Fruit fly (Drosophila melanogaster): Measurements from ENCODE around the gene Mettl14.

Gene Mettl14

dm6 chr2L:8266145-8266544, 42.1 kb upstream of the Mettl14 start (continued):
- TF ChIP-seq CG4360 (GFP tag; IDR thresholded peaks at IDR 0.05) (no peak), en (GFP tag; optimal IDR thresholded peaks at IDR 0.05) (no peak), Dfd (GFP tag; optimal IDR thresholded peaks at IDR 0.05) (no peak), Poxn (GFP tag; IDR thresholded peaks at IDR 0.05) (no peak), CG34376 (GFP tag; optimal IDR thresholded peaks at IDR 0.05) (no peak), Sry-δ (GFP tag; optimal IDR thresholded peaks at IDR 0.05) (no peak), CG1603 (tag; optimal IDR thresholded peaks at IDR 0.05) (no peak), dimm (GFP tag; IDR thresholded peaks at IDR 0.05) (no peak), emc (GFP tag; optimal IDR thresholded peaks at IDR 0.05) (no peak), zen2 (GFP tag; IDR thresholded peaks at IDR 0.05; ENCODE audit: partially characterized antibody) (no peak), CG3281 (GFP tag; optimal IDR thresholded peaks at IDR 0.05) (peak; percentile 38), CHES-1-like (GFP tag; optimal IDR thresholded peaks at IDR 0.05) (no peak), Bgb (GFP tag; IDR thresholded peaks at IDR 0.05; ENCODE audit: partially characterized antibody) (no peak), CG14441 (GFP tag; IDR thresholded peaks at IDR 0.05) (peak; percentile 72), CG16779 (GFP tag; IDR thresholded peaks at IDR 0.05) (no peak), CG1233 (GFP tag; optimal IDR thresholded peaks at IDR 0.05) (peak; percentile 55), ap (GFP tag; IDR thresholded peaks at IDR 0.05) (no peak), CG13894 (tag; optimal IDR thresholded peaks at IDR 0.05) (no peak), CG11695 (GFP tag; IDR thresholded peaks at IDR 0.05) (peak; percentile 77; the same call in 2 of the 3 replicates), tll (GFP tag; optimal IDR thresholded peaks at IDR 0.05) (no peak), CG12744 (GFP tag; optimal IDR thresholded peaks at IDR 0.05) (no peak), CG15514 (GFP tag; optimal IDR thresholded peaks at IDR 0.05) (peak; percentile 31), caup (GFP tag; optimal IDR thresholded peaks at IDR 0.05; ENCODE audit: severe bottlenecking) (peak; percentile 52), CG14667 (GFP tag; IDR thresholded peaks at IDR 0.05) (no peak), CG6791 (GFP tag; IDR thresholded peaks at IDR 0.05; ENCODE audit: partially characterized antibody) (no peak), Hr3 (GFP tag; optimal IDR thresholded peaks at IDR 0.05) (peak; percentile 36), CG11085 (GFP tag; IDR thresholded peaks at IDR 0.05) (no peak), CG4820 (GFP tag; optimal IDR thresholded peaks at IDR 0.05) (peak; percentile 29), HmgD (GFP tag; optimal IDR thresholded peaks at IDR 0.05) (no peak), p53 (GFP tag; optimal IDR thresholded peaks at IDR 0.05) (no peak), Dad (GFP tag; optimal IDR thresholded peaks at IDR 0.05) (no peak), CG2202 (tag; optimal IDR thresholded peaks at IDR 0.05) (no peak), cato (GFP tag; optimal IDR thresholded peaks at IDR 0.05; ENCODE audit: borderline replicate concordance) (no peak), slp2 (GFP tag; optimal IDR thresholded peaks at IDR 0.05) (no peak), Eip74EF (GFP tag; optimal IDR thresholded peaks at IDR 0.05) (peak in 1 of 2 experiments; percentile 74), CG10565 (GFP tag; optimal IDR thresholded peaks at IDR 0.05) (no peak), Ptx1 (GFP tag; IDR thresholded peaks at IDR 0.05) (peak; percentile 74), CG8924 (tag; optimal IDR thresholded peaks at IDR 0.05) (peak; percentile 62), pan (optimal IDR thresholded peaks at IDR 0.05) (no peak), pan (GFP tag; optimal IDR thresholded peaks at IDR 0.05 in 1 of 2, IDR thresholded peaks at IDR 0.05 in 1 of 2) (peak in 1 of 2 experiments; percentile 74), Bteb2 (GFP tag; optimal IDR thresholded peaks at IDR 0.05) (no peak), CG7271 (tag; optimal IDR thresholded peaks at IDR 0.05) (no peak), ac (GFP tag; optimal IDR thresholded peaks at IDR 0.05) (no peak), CG18011 (GFP tag; optimal IDR thresholded peaks at IDR 0.05) (no peak), CG7987 (GFP tag; optimal IDR thresholded peaks at IDR 0.05) (no peak), sima (GFP tag; optimal IDR thresholded peaks at IDR 0.05) (no peak), Vsx1 (GFP tag; optimal IDR thresholded peaks at IDR 0.05) (peak; percentile 22), vvl (GFP tag; IDR thresholded peaks at IDR 0.05) (peak; percentile 66), Dbx (GFP tag; IDR thresholded peaks at IDR 0.05) (no peak), CG9437 (GFP tag; optimal IDR thresholded peaks at IDR 0.05) (peak; percentile 59), CG12942 (GFP tag; optimal IDR thresholded peaks at IDR 0.05) (peak; percentile 4)
